Fruit fly (Drosophila melanogaster): ENCODE data around the gene CG6179.

The CG6179 gene

dm6 chrX:18366033-18366850 is 13.6 kb upstream of the CG6179 start, which contains the start of gene CrebB (continued):
- TF ChIP-seq cwo (GFP tag; optimal IDR thresholded peaks at IDR 0.05) (peak; percentile 49), en (GFP tag; optimal IDR thresholded peaks at IDR 0.05) (no peak), pnt (GFP tag; optimal IDR thresholded peaks at IDR 0.05) (peak; percentile 23), Atf3 (GFP tag; optimal IDR thresholded peaks at IDR 0.05) (no peak), CrebB (tag; optimal IDR thresholded peaks at IDR 0.05) (peak; percentile 34), CG6854 (GFP tag; optimal IDR thresholded peaks at IDR 0.05) (no peak), CG6791 (GFP tag; IDR thresholded peaks at IDR 0.05; ENCODE audit: partially characterized antibody) (0 out of 3 replicates have a peak, but pooled peaks have one; percentile 26), ham (GFP tag; IDR thresholded peaks at IDR 0.05) (no peak), zfh1 (GFP tag; IDR thresholded peaks at IDR 0.05) (no peak), CG12659 (GFP tag; optimal IDR thresholded peaks at IDR 0.05) (peak; percentile 22), CG8924 (tag; optimal IDR thresholded peaks at IDR 0.05) (no peak), btn (GFP tag; optimal IDR thresholded peaks at IDR 0.05) (no peak), peb (GFP tag; IDR thresholded peaks at IDR 0.05) (no peak), ERR (GFP tag; optimal IDR thresholded peaks at IDR 0.05) (peak; percentile 52), chm (GFP tag; IDR thresholded peaks at IDR 0.05) (peak; percentile 45; the same call in 1 of the 2 replicates)

- TF ChIP-seq Hmx (GFP tag; optimal IDR thresholded peaks at IDR 0.05), result no peak
- TF ChIP-seq wdn (GFP tag; IDR thresholded peaks at IDR 0.05), result no peak; the same call in 1 of the 2 replicates
- peak; percentile 85 for TF ChIP-seq CG13424 (tag; optimal IDR thresholded peaks at IDR 0.05)
- no peak for TF ChIP-seq BEAF-32 (GFP tag; optimal IDR thresholded peaks at IDR 0.05)
- TF ChIP-seq jumu (GFP tag; optimal IDR thresholded peaks at IDR 0.05), result peak; percentile 70
- TF ChIP-seq Bdp1 (GFP tag; optimal IDR thresholded peaks at IDR 0.05), result peak; percentile 33
- no peak for TF ChIP-seq Vsx1 (GFP tag; optimal IDR thresholded peaks at IDR 0.05)
- no peak for TF ChIP-seq grn (GFP tag; optimal IDR thresholded peaks at IDR 0.05)
- no peak for TF ChIP-seq CG2129 (GFP tag; IDR thresholded peaks at IDR 0.05; ENCODE audit: partially characterized antibody)
- peak; percentile 81 for TF ChIP-seq gem (tag; optimal IDR thresholded peaks at IDR 0.05)
- peak; percentile 37 for TF ChIP-seq ash1 (GFP tag; optimal IDR thresholded peaks at IDR 0.05)
- peak; percentile 20 for TF ChIP-seq CG10267 (tag; optimal IDR thresholded peaks at IDR 0.05)
- TF ChIP-seq lbe (GFP tag; optimal IDR thresholded peaks at IDR 0.05), result no peak
- TF ChIP-seq Stat92E (GFP tag; optimal IDR thresholded peaks at IDR 0.05), result no peak
- TF ChIP-seq CG31441 (GFP tag; IDR thresholded peaks at IDR 0.05), result no peak
- no peak for TF ChIP-seq dmrt11E (tag; optimal IDR thresholded peaks at IDR 0.05)
- peak; percentile 12 for TF ChIP-seq CG11723 (GFP tag; optimal IDR thresholded peaks at IDR 0.05)
- peak; percentile 56 for TF ChIP-seq Sox102F (GFP tag; optimal IDR thresholded peaks at IDR 0.05)
- TF ChIP-seq CG2889 (GFP tag; IDR thresholded peaks at IDR 0.05), result peak; percentile 64
- peak; percentile 57 for TF ChIP-seq Myb (GFP tag; optimal IDR thresholded peaks at IDR 0.05)
- TF ChIP-seq Hr51 (GFP tag; optimal IDR thresholded peaks at IDR 0.05), result peak; percentile 9 to 83
- no peak for TF ChIP-seq Lpt (GFP tag; optimal IDR thresholded peaks at IDR 0.05)
- TF ChIP-seq Hmr (GFP tag; optimal IDR thresholded peaks at IDR 0.05), result peak; percentile 81
- peak; percentile 85 for TF ChIP-seq Atf6 (GFP tag; IDR thresholded peaks at IDR 0.05)
- peak; percentile 36; the same call in 1 of the 2 replicates for TF ChIP-seq CG4730 (GFP tag; IDR thresholded peaks at IDR 0.05)
- no peak for TF ChIP-seq btn (GFP tag; optimal IDR thresholded peaks at IDR 0.05)
- TF ChIP-seq Hr3 (GFP tag; optimal IDR thresholded peaks at IDR 0.05), result peak; percentile 36
- peak; percentile 45 for TF ChIP-seq Atf3 (GFP tag; optimal IDR thresholded peaks at IDR 0.05)
- peak in 1 of 2 experiments; percentile 63 for TF ChIP-seq Eip74EF (GFP tag; optimal IDR thresholded peaks at IDR 0.05)
- peak; percentile 75 for TF ChIP-seq kay (GFP tag; optimal IDR thresholded peaks at IDR 0.05)
- peak; percentile 80 for TF ChIP-seq sob (GFP tag; IDR thresholded peaks at IDR 0.05)
- TF ChIP-seq CG15696 (tag; optimal IDR thresholded peaks at IDR 0.05), result peak; percentile 34
These were observed 12.8 kb upstream of the CG6179 start for dm6 chrX:18366851-18367649.
